Worm (Caenorhabditis elegans): Measurements from ENCODE around the gene C39B10.5.

DNA sequence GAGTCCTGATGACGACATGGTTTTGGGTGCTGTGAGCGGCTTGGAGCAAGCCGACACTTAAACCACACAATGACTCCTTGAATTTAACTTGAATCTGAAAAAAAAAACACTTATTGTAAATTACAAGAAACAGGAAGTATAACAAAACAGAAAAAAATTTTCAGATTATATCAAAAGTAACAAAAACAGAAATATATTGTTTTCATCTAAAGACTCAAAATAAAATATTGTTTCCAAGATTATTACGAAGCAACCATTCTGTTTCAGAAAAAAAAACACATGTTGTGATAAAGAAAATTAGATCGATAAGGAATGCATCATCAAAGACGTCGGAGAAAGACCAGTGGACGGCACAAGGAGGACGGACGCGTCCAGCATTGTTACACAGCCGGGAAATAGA, 18.6 kb upstream of the C39B10.5 start, which contains the start of gene mig-15:
- no peak for TF ChIP-seq skn-1 (tag; optimal IDR thresholded peaks at IDR 0.05)
- no peak for TF ChIP-seq unc-55 (GFP tag; optimal IDR thresholded peaks at IDR 0.05)
- TF ChIP-seq nhr-12 (tag; optimal IDR thresholded peaks at IDR 0.05) = no peak
